Fruit fly (Drosophila melanogaster) whole organism, embryonic: ENCODE measurements around the gene Tsen34.

Experiments
- Usf ChIP-seq: fragments of 200-800 bp; sonication (Bioruptor generic); optimal IDR thresholded peaks from 2 replicates; lab custom pipeline; 2017; ENCODE audit warnings: missing genotype, missing biosample characterization, missing genetic modification characterization
- ftz-f1 ChIP-seq: fragments of 200-800 bp; sonication (Bioruptor generic); optimal IDR thresholded peaks from 2 replicates; lab custom pipeline; 2016; ENCODE audit warnings: missing biosample characterization, missing genetic modification characterization
- gro ChIP-seq: fragments of 200-800 bp; sonication (Bioruptor generic); optimal IDR thresholded peaks from 2 replicates; lab custom pipeline; 2016; ENCODE audit warnings: missing biosample characterization, missing genetic modification characterization

- TF ChIP-seq Usf (GFP tag; lab: Kevin White, UChicago) (no peak), gro (GFP tag; lab: Kevin White, UChicago) (no peak), ftz-f1 (no peak)
Measured at dm6 chr3L:14760949-14761348, 695 bp downstream of the Tsen34 start, which contains the start of gene Trl.
